Worm (Caenorhabditis elegans): Measurements from ENCODE around the gene clec-242.

DNA sequence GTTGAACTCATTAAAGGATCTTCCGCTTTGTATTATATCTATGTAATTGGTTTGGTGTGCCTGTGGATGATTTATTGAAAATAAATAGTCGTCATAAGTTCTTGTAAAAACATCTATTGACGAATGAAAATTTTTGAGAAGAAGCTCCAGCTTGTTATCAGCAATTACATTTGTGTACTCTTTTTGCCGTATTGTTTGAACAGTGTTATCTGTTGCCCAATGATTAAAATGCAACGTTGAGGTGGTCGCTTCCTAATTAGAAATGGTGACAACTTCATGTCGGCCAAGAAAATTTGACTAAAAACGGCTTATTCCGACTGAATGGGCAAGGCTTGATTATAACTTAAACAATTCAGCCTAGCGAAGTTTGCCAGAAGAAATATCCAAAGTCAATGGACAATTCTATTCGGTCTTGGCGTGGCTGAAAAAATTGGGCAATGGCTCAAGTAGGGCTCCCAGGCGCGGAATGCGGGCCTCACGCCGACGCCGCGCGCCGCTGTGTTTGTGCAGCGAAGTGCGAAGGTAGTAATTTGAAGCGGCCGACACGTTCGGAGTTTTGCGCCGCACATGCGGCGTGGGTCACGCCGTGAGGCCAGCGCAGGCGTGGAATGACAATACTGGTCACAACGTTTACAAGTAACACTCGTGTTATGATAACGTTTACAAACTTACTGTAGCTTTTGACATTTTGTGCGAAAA is 4.6 kb downstream of the clec-242 start:
- no peak for TF ChIP-seq lsy-2 (tag; optimal IDR thresholded peaks at IDR 0.05)
- TF ChIP-seq mab-5 (tag; optimal IDR thresholded peaks at IDR 0.05) = no peak
- TF ChIP-seq nhr-11 (tag; optimal IDR thresholded peaks at IDR 0.05) = no peak
- no peak for TF ChIP-seq lin-39 (tag; optimal IDR thresholded peaks at IDR 0.05)
- no peak for TF ChIP-seq sma-9 (GFP tag; optimal IDR thresholded peaks at IDR 0.05)
- TF ChIP-seq sma-9 (tag; optimal IDR thresholded peaks at IDR 0.05) = no peak
- TF ChIP-seq nhr-23 (tag; optimal IDR thresholded peaks at IDR 0.05) = no peak
